Worm (Caenorhabditis elegans): ENCODE measurements around the gene atgl-1.
A peak's percentile ranks its signal among the peaks of the same experiment; 100 is the strongest.

Gene atgl-1

DNA sequence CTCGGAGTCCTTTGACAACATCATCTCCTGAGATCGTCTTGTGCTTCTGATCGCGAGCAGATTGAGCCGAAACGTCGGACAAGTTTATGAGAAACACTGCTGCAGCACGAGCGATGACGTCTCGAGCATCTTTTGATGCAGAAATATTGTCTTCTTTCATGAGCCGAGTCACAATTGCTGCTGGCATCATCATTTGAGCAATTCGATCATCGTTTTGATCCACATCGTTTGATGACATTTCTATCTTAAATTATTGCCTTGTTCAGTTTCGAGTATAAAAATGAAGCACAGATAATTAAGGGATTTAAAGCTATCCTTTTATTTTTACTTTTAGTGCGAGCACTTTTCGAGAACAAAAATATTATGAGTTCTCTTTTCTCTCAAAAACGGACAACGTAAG lies 43.4 kb upstream of the atgl-1 start, which contains the start of gene T26A5.8 (continued):
- TF ChIP-seq chd-7 (tag; optimal IDR thresholded peaks at IDR 0.05) (peak; percentile 5), hsf-1 (GFP tag; IDR thresholded peaks at IDR 0.05) (peak; percentile 73), nhr-27 (tag; optimal IDR thresholded peaks at IDR 0.05) (no peak), ztf-22 (GFP tag; optimal IDR thresholded peaks at IDR 0.05) (no peak), cebp-2 (GFP tag; IDR thresholded peaks at IDR 0.05) (no peak), nfyb-1 (GFP tag; IDR thresholded peaks at IDR 0.05) (peak; percentile 56), F57A8.1 (GFP tag; optimal IDR thresholded peaks at IDR 0.05) (no peak), ekl-4 (GFP tag; IDR thresholded peaks at IDR 0.05) (peak; percentile 88), F23B12.7 (tag; optimal IDR thresholded peaks at IDR 0.05; ENCODE audit: insufficient read depth) (no peak), akir-1 (GFP tag; optimal IDR thresholded peaks at IDR 0.05) (no peak), snpc-3.4 (tag; optimal IDR thresholded peaks at IDR 0.05) (peak; percentile 73), ztf-3 (GFP tag; optimal IDR thresholded peaks at IDR 0.05) (peak; percentile 50)

DNA sequence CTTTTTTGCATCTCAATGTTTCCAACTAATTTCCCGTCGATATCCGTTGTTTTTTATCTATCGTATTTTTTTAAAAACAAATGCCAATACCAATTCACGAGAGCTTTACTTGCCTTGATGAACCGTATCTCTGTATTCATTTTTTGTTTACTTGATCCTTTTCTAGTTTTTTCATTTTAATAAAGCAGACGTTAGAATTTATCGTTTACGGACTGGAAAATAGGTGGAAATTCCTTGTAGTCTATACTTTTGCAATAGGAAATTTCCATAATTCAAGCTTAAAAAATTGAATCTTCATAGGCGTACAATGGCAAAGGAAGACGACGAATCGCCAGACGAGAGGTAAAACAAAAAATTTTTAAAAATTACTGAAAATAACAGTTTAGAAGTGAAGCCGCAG lies 40.6 kb upstream of the atgl-1 start, which contains the start of gene algn-1:
TSS of gene algn-1 (plus strand) at position 301 of the 400 bp plus-strand sequence.
- TF ChIP-seq nhr-80 (tag; optimal IDR thresholded peaks at IDR 0.05) = no peak
- no peak for TF ChIP-seq dpff-1 (tag; optimal IDR thresholded peaks at IDR 0.05)

DNA sequence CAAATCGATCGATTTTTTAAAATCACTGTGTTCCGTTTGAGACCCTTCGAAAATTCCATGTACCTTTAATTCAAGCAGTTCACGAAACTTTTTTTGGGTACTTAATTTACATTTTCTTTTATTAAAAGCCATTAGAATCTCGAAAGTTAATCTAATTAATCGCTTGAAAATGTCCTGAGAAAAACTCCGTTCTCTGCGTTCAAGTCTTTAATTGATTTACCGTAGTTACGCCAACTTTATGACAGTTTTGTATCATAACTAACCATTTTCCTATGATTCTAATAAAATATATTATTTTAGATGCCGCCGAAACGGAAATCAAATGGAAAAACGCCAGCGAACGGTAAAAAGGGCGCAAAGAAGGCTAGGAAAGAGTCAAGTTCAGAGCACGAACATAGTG lies 34.9 kb upstream of the atgl-1 start, which contains the start of gene jhdm-1:
TSS of gene jhdm-1 (plus strand) at position 301 of the 400 bp plus-strand sequence.
- no peak for TF ChIP-seq madf-10 (tag; optimal IDR thresholded peaks at IDR 0.05)
- no peak for TF ChIP-seq nhr-120 (GFP tag; IDR thresholded peaks at IDR 0.05)
- TF ChIP-seq akir-1 (GFP tag; optimal IDR thresholded peaks at IDR 0.05) = no peak
- TF ChIP-seq xnd-1 (tag; optimal IDR thresholded peaks at IDR 0.05) = no peak
- no peak for TF ChIP-seq bed-1 (GFP tag; IDR thresholded peaks at IDR 0.05)
- TF ChIP-seq ztf-22 (GFP tag; optimal IDR thresholded peaks at IDR 0.05) = no peak
- TF ChIP-seq nhr-90 (tag; optimal IDR thresholded peaks at IDR 0.05) = no peak
- no peak for TF ChIP-seq lsl-1 (GFP tag; optimal IDR thresholded peaks at IDR 0.05)
- no peak for TF ChIP-seq attf-3 (GFP tag; conservative IDR thresholded peaks at IDR 0.05)
- no peak for TF ChIP-seq hlh-26 (GFP tag; conservative IDR thresholded peaks at IDR 0.05)
- TF ChIP-seq attf-5 (GFP tag; optimal IDR thresholded peaks at IDR 0.05) = no peak
- no peak for TF ChIP-seq C17E4.6 (GFP tag; IDR thresholded peaks at IDR 0.05)
- TF ChIP-seq ets-4 (GFP tag; optimal IDR thresholded peaks at IDR 0.05) = no peak
- no peak for TF ChIP-seq F39B2.1 (GFP tag; IDR thresholded peaks at IDR 0.05)
- TF ChIP-seq nfyb-1 (GFP tag; IDR thresholded peaks at IDR 0.05) = no peak
- TF ChIP-seq mel-28 (tag; optimal IDR thresholded peaks at IDR 0.05; ENCODE audit: borderline replicate concordance) = no peak
- no peak for TF ChIP-seq hlh-12 (tag; optimal IDR thresholded peaks at IDR 0.05)
- TF ChIP-seq ztf-28 (GFP tag; IDR thresholded peaks at IDR 0.05) = no peak
- TF ChIP-seq let-607 (tag; optimal IDR thresholded peaks at IDR 0.05) = no peak
- TF ChIP-seq nhr-80 (tag; optimal IDR thresholded peaks at IDR 0.05) = no peak

DNA sequence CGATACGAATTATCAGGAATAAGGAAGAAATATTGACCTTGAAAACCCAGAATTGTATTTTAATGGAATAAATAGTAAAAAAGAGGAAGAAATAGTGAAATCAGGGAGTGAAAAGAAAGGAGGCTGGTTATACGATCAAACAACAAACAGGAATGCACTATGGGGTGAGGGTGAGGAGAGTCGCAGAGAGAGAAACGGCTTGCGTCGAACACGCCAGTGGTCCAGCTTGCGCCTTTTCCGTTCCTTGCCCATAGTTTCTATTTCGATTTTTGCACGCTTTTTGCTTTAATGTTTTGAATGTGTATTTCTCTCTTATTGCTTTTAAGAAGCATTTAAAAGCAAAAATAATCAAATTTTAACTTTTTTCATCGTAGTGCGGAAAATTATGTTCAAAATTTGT lies 34.4 kb upstream of the atgl-1 start:
- peak; percentile 91 for TF ChIP-seq dox-1 (GFP tag; IDR thresholded peaks at IDR 0.05)
- no peak for TF ChIP-seq nhr-120 (GFP tag; IDR thresholded peaks at IDR 0.05)
- no peak for TF ChIP-seq dpff-1 (tag; optimal IDR thresholded peaks at IDR 0.05)
- peak; percentile 73 for TF ChIP-seq snpc-3.4 (tag; optimal IDR thresholded peaks at IDR 0.05)
- no peak for TF ChIP-seq ztf-25 (GFP tag; IDR thresholded peaks at IDR 0.05)
- TF ChIP-seq F57C9.4 (tag; optimal IDR thresholded peaks at IDR 0.05) = no peak
- TF ChIP-seq tlf-1 (GFP tag; optimal IDR thresholded peaks at IDR 0.05) = peak; percentile 36
- peak; percentile 76 for TF ChIP-seq pbrm-1 (GFP tag; IDR thresholded peaks at IDR 0.05)
- peak; percentile 21; the same call in 1 of the 2 replicates for TF ChIP-seq attf-6 (GFP tag; IDR thresholded peaks at IDR 0.05)
- TF ChIP-seq Y95B8A.8 (GFP tag; IDR thresholded peaks at IDR 0.05) = 0 out of 2 replicates have a peak, but pooled peaks have one; percentile 47
- TF ChIP-seq chd-7 (tag; optimal IDR thresholded peaks at IDR 0.05) = no peak
- TF ChIP-seq atf-7 (tag; optimal IDR thresholded peaks at IDR 0.05) = no peak
- peak; percentile 94 for TF ChIP-seq ztf-18 (tag; optimal IDR thresholded peaks at IDR 0.05)
- no peak for TF ChIP-seq madf-8 (GFP tag; conservative IDR thresholded peaks at IDR 0.05)
- no peak for TF ChIP-seq ztf-22 (GFP tag; optimal IDR thresholded peaks at IDR 0.05)
- TF ChIP-seq Y67H2A.10 (GFP tag; conservative IDR thresholded peaks at IDR 0.05) = 0 out of 2 replicates have a peak, but pooled peaks have one; percentile 43
- peak; percentile 43; the same call in 1 of the 2 replicates for TF ChIP-seq egrh-3 (GFP tag; IDR thresholded peaks at IDR 0.05)
- TF ChIP-seq lag-1 (GFP tag; IDR thresholded peaks at IDR 0.05) = no peak
- TF ChIP-seq snpc-1.1 (tag; optimal IDR thresholded peaks at IDR 0.05; ENCODE audit: insufficient read depth) = no peak
